Worm (Caenorhabditis elegans) whole organism, L1 larva: ENCODE data around the gene F39F10.4.

Source experiments
- C16A3.4 ChIP-seq: fragments of 150-350 bp; optimal IDR thresholded peaks from 2 replicates; lab custom pipeline; 2014; ENCODE audit warnings: missing biosample characterization, missing genetic modification characterization
- C34B4.2 ChIP-seq: sonication (generic microtip); optimal IDR thresholded peaks from 2 replicates; lab custom pipeline; 2017; ENCODE audit warnings: mild to moderate bottlenecking, missing genetic modification characterization, missing compliant biosample characterization
- F16B12.6 ChIP-seq: fragments of 150-350 bp; optimal IDR thresholded peaks from 2 replicates; lab custom pipeline; 2014; ENCODE audit warnings: missing biosample characterization, missing genetic modification characterization
- aha-1 ChIP-seq: fragments of 150-350 bp; optimal IDR thresholded peaks from 2 replicates; lab custom pipeline; 2014; ENCODE audit warnings: missing biosample characterization, missing genetic modification characterization
- alr-1 ChIP-seq: fragments of 200-800 bp; sonication (Bioruptor generic); optimal IDR thresholded peaks from 2 replicates; lab custom pipeline; 2018; ENCODE audit warnings: borderline replicate concordance, mild to moderate bottlenecking, missing genetic modification characterization, missing compliant biosample characterization
- aly-2 ChIP-seq: fragments of 150-350 bp; optimal IDR thresholded peaks from 2 replicates; lab custom pipeline; 2014; ENCODE audit warnings: missing biosample characterization, missing genetic modification characterization
- ama-1 ChIP-seq: fragments of 150-350 bp; optimal IDR thresholded peaks from 2 replicates; lab custom pipeline; 2014
- ceh-63 ChIP-seq: fragments of 200-800 bp; sonication (Bioruptor generic); optimal IDR thresholded peaks from 2 replicates; lab custom pipeline; 2018; ENCODE audit warnings: mild to moderate bottlenecking, missing genetic modification characterization, missing compliant biosample characterization
- ceh-88 ChIP-seq: fragments of 200-800 bp; sonication (Bioruptor generic); IDR thresholded peaks from 2 replicates; pipeline ENCODE4 v1.3.6; 2022; ENCODE audit warnings: missing genetic modification characterization, missing compliant biosample characterization
- ceh-90 ChIP-seq: sonication (generic microtip); optimal IDR thresholded peaks from 2 replicates; lab custom pipeline; 2016; ENCODE audit warnings: missing genetic modification characterization, missing compliant biosample characterization
- dsc-1 ChIP-seq: sonication (generic microtip); optimal IDR thresholded peaks from 2 replicates; lab custom pipeline; 2016; ENCODE audit warnings: mild to moderate bottlenecking, missing genetic modification characterization, missing compliant biosample characterization
- efl-1 ChIP-seq, 4 experiments: fragments of 150-350 bp; optimal IDR thresholded peaks in 3 of 4; peaks in 1 of 4; 1 replicate in 1 of 4; 2 replicates in 3 of 4; lab custom pipeline; 2014; ENCODE audit warnings: missing biosample characterization in 2 of 4, missing genetic modification characterization in 2 of 4, missing genetic modification reagents in 2 of 4
- efl-3 ChIP-seq: fragments of 200-800 bp; sonication (Bioruptor generic); optimal IDR thresholded peaks from 2 replicates; lab custom pipeline; 2018; ENCODE audit warnings: mild to moderate bottlenecking, missing genetic modification characterization, missing compliant biosample characterization
- egl-13 ChIP-seq: sonication (generic microtip); optimal IDR thresholded peaks from 2 replicates; lab custom pipeline; 2016; ENCODE audit warnings: missing genotype, missing genetic modification reagents, missing genetic modification characterization, missing compliant biosample characterization
- elt-3 ChIP-seq, 6 experiments: fragments of 150-350 bp in 1 of 6; sonication (generic microtip); optimal IDR thresholded peaks; 2 replicates each; lab custom pipeline; 2017 to 2018; ENCODE audit warnings: missing biosample characterization in 6 of 6, missing genetic modification characterization in 6 of 6, inconsistent platforms in 1 of 6
- ets-5 ChIP-seq: fragments of 200-800 bp; sonication (Bioruptor generic); IDR thresholded peaks from 2 replicates; pipeline ENCODE4 v1.3.6; 2022; ENCODE audit warnings: missing genetic modification characterization, missing compliant biosample characterization
- fkh-10 ChIP-seq: sonication (generic microtip); optimal IDR thresholded peaks from 2 replicates; lab custom pipeline; 2017; ENCODE audit warnings: missing biosample characterization, missing genetic modification reagents, missing genetic modification characterization
- fkh-8 ChIP-seq: sonication (generic microtip); optimal IDR thresholded peaks from 2 replicates; lab custom pipeline; 2016; ENCODE audit warnings: mild to moderate bottlenecking, missing genetic modification characterization, missing compliant biosample characterization
- grh-1 ChIP-seq: fragments of 200-800 bp; sonication (Bioruptor generic); IDR thresholded peaks from 2 replicates; pipeline ENCODE4 v1.3.6; 2022; ENCODE audit warnings: missing genetic modification reagents, missing genetic modification characterization, missing compliant biosample characterization
- hlh-4 ChIP-seq: sonication (generic microtip); optimal IDR thresholded peaks from 2 replicates; lab custom pipeline; 2016; ENCODE audit warnings: mild to moderate bottlenecking, missing genetic modification characterization, missing compliant biosample characterization
- hpl-2 ChIP-seq: fragments of 150-350 bp; optimal IDR thresholded peaks from 2 replicates; lab custom pipeline; 2014; ENCODE audit warnings: missing biosample characterization, missing genetic modification reagents, missing genetic modification characterization
- jun-1 ChIP-seq: fragments of 150-350 bp; optimal IDR thresholded peaks from 2 replicates; lab custom pipeline; 2014; ENCODE audit warnings: missing biosample characterization, missing genetic modification reagents, missing genetic modification characterization
- lin-14 ChIP-seq: fragments of 200-800 bp; sonication (Bioruptor generic); optimal IDR thresholded peaks from 2 replicates; lab custom pipeline; 2018; ENCODE audit warnings: mild to moderate bottlenecking, missing genetic modification characterization, moderate library complexity, missing compliant biosample characterization
- lin-15B ChIP-seq: fragments of 150-350 bp; sonication (generic microtip); optimal IDR thresholded peaks from 3 replicates; lab custom pipeline; 2014; ENCODE audit warnings: missing biosample characterization, missing genetic modification characterization
- lsy-2 ChIP-seq, 2 experiments: fragments of 150-350 bp; optimal IDR thresholded peaks; 2 replicates each; lab custom pipeline; 2014; ENCODE audit warnings: missing biosample characterization in 2 of 2, missing genetic modification characterization in 2 of 2
- mdl-1 ChIP-seq, 2 experiments: fragments of 150-350 bp; optimal IDR thresholded peaks; 2 replicates each; lab custom pipeline; 2014 to 2017; ENCODE audit warnings: missing biosample characterization in 2 of 2, missing genetic modification characterization in 2 of 2, inconsistent platforms in 1 of 2
- mef-2 ChIP-seq: fragments of 150-350 bp; optimal IDR thresholded peaks from 2 replicates; lab custom pipeline; 2014; ENCODE audit warnings: missing biosample characterization, missing genetic modification characterization
- mep-1 ChIP-seq: fragments of 150-350 bp; optimal IDR thresholded peaks from 2 replicates; lab custom pipeline; 2014; ENCODE audit warnings: missing biosample characterization, missing genetic modification characterization
- nhr-19 ChIP-seq: fragments of 200-800 bp; sonication (Bioruptor generic); conservative IDR thresholded peaks from 2 replicates; pipeline ENCODE4 v1.3.6; 2022; ENCODE audit warnings: missing genetic modification characterization, missing compliant biosample characterization
- nhr-237 ChIP-seq: fragments of 150-350 bp; optimal IDR thresholded peaks from 2 replicates; lab custom pipeline; 2014; ENCODE audit warnings: missing biosample characterization, missing genetic modification characterization
- nhr-28 ChIP-seq: fragments of 150-350 bp; optimal IDR thresholded peaks from 2 replicates; lab custom pipeline; 2014; ENCODE audit warnings: missing biosample characterization, missing genetic modification characterization
- nhr-47 ChIP-seq: sonication (generic microtip); optimal IDR thresholded peaks from 2 replicates; lab custom pipeline; 2016; ENCODE audit warnings: mild to moderate bottlenecking, missing genetic modification characterization, moderate library complexity, missing compliant biosample characterization
- nhr-71 ChIP-seq: sonication (generic microtip); optimal IDR thresholded peaks from 2 replicates; lab custom pipeline; 2016; ENCODE audit warnings: mild to moderate bottlenecking, missing genetic modification characterization, moderate library complexity, missing compliant biosample characterization
- nhr-84 ChIP-seq: sonication (generic microtip); optimal IDR thresholded peaks from 2 replicates; lab custom pipeline; 2017; ENCODE audit warnings: missing biosample characterization, missing genetic modification characterization
- nhr-85 ChIP-seq: sonication (generic microtip); peaks from one replicate; lab custom pipeline; 2016; ENCODE audit warnings: missing genetic modification characterization, inconsistent platforms, missing compliant biosample characterization
- nhr-90 ChIP-seq: sonication (generic microtip); optimal IDR thresholded peaks from 2 replicates; lab custom pipeline; 2016; ENCODE audit warnings: mild to moderate bottlenecking, missing genetic modification characterization, missing compliant biosample characterization; ENCODE audit not compliant: poor library complexity
- pag-3 ChIP-seq: sonication (generic microtip); optimal IDR thresholded peaks from 2 replicates; lab custom pipeline; 2017; ENCODE audit warnings: missing genetic modification characterization, mild to moderate bottlenecking, missing compliant biosample characterization, antibody characterized with exemption, borderline replicate concordance; ENCODE audit not compliant: insufficient read depth
- pax-3 ChIP-seq: fragments of 200-800 bp; sonication (Bioruptor generic); optimal IDR thresholded peaks from 2 replicates; lab custom pipeline; 2018; ENCODE audit warnings: mild to moderate bottlenecking, missing genetic modification characterization, moderate library complexity, missing compliant biosample characterization
- rnt-1 ChIP-seq: sonication (generic microtip); optimal IDR thresholded peaks from 2 replicates; lab custom pipeline; 2016; ENCODE audit warnings: mild to moderate bottlenecking, missing genetic modification characterization, moderate library complexity, missing compliant biosample characterization
- skn-1 ChIP-seq: fragments of 150-350 bp; optimal IDR thresholded peaks from 2 replicates; lab custom pipeline; 2014; ENCODE audit warnings: missing biosample characterization, missing genetic modification characterization
- snpc-4 ChIP-seq: fragments of 150-350 bp; optimal IDR thresholded peaks from 2 replicates; lab custom pipeline; 2014; ENCODE audit warnings: missing biosample characterization, missing genetic modification characterization
- sox-4 ChIP-seq: sonication (generic microtip); optimal IDR thresholded peaks from 2 replicates; lab custom pipeline; 2016; ENCODE audit warnings: missing genetic modification characterization, missing compliant biosample characterization
- sup-37 ChIP-seq: fragments of 200-800 bp; sonication (Bioruptor generic); optimal IDR thresholded peaks from 2 replicates; lab custom pipeline; 2018; ENCODE audit warnings: mild to moderate bottlenecking, missing genetic modification characterization, missing compliant biosample characterization
- swsn-7 ChIP-seq: sonication (generic microtip); optimal IDR thresholded peaks from 2 replicates; lab custom pipeline; 2016; ENCODE audit warnings: missing genetic modification characterization, missing compliant biosample characterization
- unc-130 ChIP-seq: fragments of 150-350 bp; optimal IDR thresholded peaks from 2 replicates; lab custom pipeline; 2017; ENCODE audit warnings: missing biosample characterization, missing genetic modification characterization, inconsistent platforms
- unc-30 ChIP-seq: sonication (generic microtip); optimal IDR thresholded peaks from 2 replicates; lab custom pipeline; 2017; ENCODE audit warnings: missing biosample characterization, missing genetic modification characterization
- unc-62 ChIP-seq: fragments of 150-350 bp; optimal IDR thresholded peaks from 2 replicates; lab custom pipeline; 2014; ENCODE audit warnings: missing biosample characterization, missing genetic modification reagents, missing genetic modification characterization
- unc-86 ChIP-seq: sonication (generic microtip); optimal IDR thresholded peaks from 2 replicates; lab custom pipeline; 2016; ENCODE audit warnings: missing genetic modification characterization, missing compliant biosample characterization
- unc-98 ChIP-seq: fragments of 200-800 bp; sonication (Bioruptor generic); IDR thresholded peaks from 2 replicates; pipeline ENCODE4 v1.3.6; 2022; ENCODE audit warnings: missing genetic modification characterization, missing compliant biosample characterization
- xbp-1 ChIP-seq: sonication (generic microtip); optimal IDR thresholded peaks from 2 replicates; lab custom pipeline; 2016; ENCODE audit warnings: missing genetic modification characterization, missing compliant biosample characterization
- zag-1 ChIP-seq: fragments of 150-350 bp; optimal IDR thresholded peaks from 2 replicates; lab custom pipeline; 2014; ENCODE audit warnings: missing biosample characterization, missing genetic modification characterization
- zip-4 ChIP-seq: fragments of 200-800 bp; sonication (Bioruptor generic); optimal IDR thresholded peaks from 2 replicates; lab custom pipeline; 2018; ENCODE audit warnings: mild to moderate bottlenecking, missing genetic modification characterization, moderate library complexity, missing compliant biosample characterization
- ztf-11 ChIP-seq, 2 experiments: sonication (generic microtip); optimal IDR thresholded peaks; 2 replicates each; lab custom pipeline; 2016 to 2017; ENCODE audit warnings: missing genetic modification characterization in 2 of 2, missing biosample characterization in 1 of 2, missing compliant biosample characterization in 1 of 2

Gene F39F10.4

DNA sequence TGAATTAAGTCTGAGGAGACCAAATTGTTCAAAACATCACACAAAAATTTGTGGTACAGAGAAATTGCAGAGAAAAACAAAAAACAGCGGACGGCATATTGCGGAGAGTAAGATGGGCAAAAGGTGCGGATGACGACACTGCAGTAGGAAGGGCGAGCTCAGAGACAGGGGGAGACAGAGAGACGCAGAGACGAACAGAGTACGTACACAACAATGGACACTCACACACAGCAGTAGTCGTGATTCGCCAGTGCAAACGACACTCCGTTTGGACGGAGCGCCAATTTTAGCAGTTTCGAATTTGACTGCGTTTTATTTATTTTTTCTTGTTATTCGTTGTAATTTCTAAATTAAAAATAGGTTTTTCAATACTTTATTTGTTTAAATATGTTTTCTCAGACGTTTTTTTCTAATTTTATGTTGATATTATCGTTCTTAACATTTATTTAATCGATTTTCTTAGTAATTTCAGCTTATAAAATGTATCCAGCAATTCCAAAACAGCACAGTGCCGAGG lies 31.0 kb downstream of the F39F10.4 start, which contains the start of gene T20F7.1:
Gene T20F7.1 (plus strand): TSS at position 467 of the 517 bp plus-strand sequence.
- TF ChIP-seq sox-4 (tag; lab: Kevin White, UChicago): no peak
- no peak for TF ChIP-seq egl-13
- TF ChIP-seq alr-1: no peak
- TF ChIP-seq nhr-71 (tag; lab: Kevin White, UChicago): peak; percentile 90
- TF ChIP-seq mef-2: no peak
- no peak for TF ChIP-seq skn-1 (tag; lab: Kevin White, UChicago)
- TF ChIP-seq nhr-85 (tag; lab: Kevin White, UChicago): peak; percentile 48
- peak; percentile 2 for TF ChIP-seq lin-15B (tag; lab: Kevin White, UChicago)
- peak; percentile 68 for TF ChIP-seq nhr-90
- TF ChIP-seq efl-1 (optimal IDR thresholded peaks at IDR 0.05; lab: Kevin White, UChicago): peak; percentile 50 to 61
- peak; percentile 30 to 94 for TF ChIP-seq efl-1 (GFP tag; optimal IDR thresholded peaks at IDR 0.05 in 1 of 2; lab: Kevin White, UChicago)
- no peak for TF ChIP-seq efl-3 (GFP tag; lab: Kevin White, UChicago)
- TF ChIP-seq unc-30 (tag; lab: Kevin White, UChicago): no peak
- TF ChIP-seq jun-1 (tag; lab: Kevin White, UChicago): peak; percentile 16
- no peak for TF ChIP-seq F16B12.6
- TF ChIP-seq nhr-84 (tag; lab: Kevin White, UChicago): no peak
- peak; percentile 60 for TF ChIP-seq xbp-1
- TF ChIP-seq hlh-4 (tag; lab: Kevin White, UChicago): no peak
- TF ChIP-seq unc-130: peak; percentile 63
- TF ChIP-seq elt-3 (tag; optimal IDR thresholded peaks at IDR 0.05; lab: Kevin White, UChicago): peak in 2 of 6 experiments; percentile 40 to 53
- TF ChIP-seq zip-4 (GFP tag; lab: Kevin White, UChicago): no peak
- no peak for TF ChIP-seq sup-37
- TF ChIP-seq grh-1: no peak
- no peak for TF ChIP-seq aha-1 (tag; lab: Kevin White, UChicago)
- no peak for TF ChIP-seq hpl-2 (GFP tag; lab: Kevin White, UChicago)
- TF ChIP-seq ceh-90: no peak
- TF ChIP-seq unc-62 (GFP tag; lab: Kevin White, UChicago): no peak
- no peak for TF ChIP-seq nhr-237 (tag; lab: Kevin White, UChicago)
- TF ChIP-seq nhr-47 (tag; lab: Kevin White, UChicago): peak; percentile 81
- TF ChIP-seq ets-5: no peak
- peak; percentile 79 for TF ChIP-seq swsn-7 (tag; lab: Kevin White, UChicago)
- peak; percentile 53 for TF ChIP-seq mep-1
- TF ChIP-seq rnt-1 (tag; lab: Kevin White, UChicago): peak; percentile 78
- peak; percentile 70 for TF ChIP-seq C16A3.4
- no peak for TF ChIP-seq zag-1 (tag; lab: Kevin White, UChicago)
- TF ChIP-seq unc-86 (tag; lab: Kevin White, UChicago): peak; percentile 56
- TF ChIP-seq lsy-2 (tag; optimal IDR thresholded peaks at IDR 0.05; lab: Kevin White, UChicago): peak; percentile 55 to 77
- no peak for TF ChIP-seq nhr-28
- TF ChIP-seq nhr-19: peak; percentile 88
- TF ChIP-seq mdl-1 (tag; optimal IDR thresholded peaks at IDR 0.05; lab: Kevin White, UChicago): peak in 1 of 2 experiments; percentile 70
- no peak for TF ChIP-seq aly-2 (tag; lab: Kevin White, UChicago)
- peak; percentile 19 for TF ChIP-seq snpc-4 (tag; lab: Kevin White, UChicago)
- TF ChIP-seq ztf-11 (tag; optimal IDR thresholded peaks at IDR 0.05; lab: Kevin White, UChicago): peak in 1 of 2 experiments; percentile 21
- TF ChIP-seq dsc-1: peak; percentile 53
- peak; percentile 68 for TF ChIP-seq fkh-8 (tag; lab: Kevin White, UChicago)
- no peak for TF ChIP-seq ceh-88 (GFP tag; lab: Robert Waterston, UW)
- no peak for TF ChIP-seq C34B4.2 (tag; lab: Kevin White, UChicago)
- no peak for TF ChIP-seq ceh-63 (GFP tag; lab: Kevin White, UChicago)
- TF ChIP-seq pag-3 (tag; lab: Kevin White, UChicago): peak; percentile 74
- peak; percentile 11 for TF ChIP-seq fkh-10
- no peak for TF ChIP-seq pax-3 (tag; lab: Kevin White, UChicago)
- peak; percentile 91 for TF ChIP-seq lin-14
- TF ChIP-seq unc-98 (GFP tag; lab: Robert Waterston, UW): no peak
- TF ChIP-seq ama-1: no peak
